Worm (Caenorhabditis elegans) whole organism, midembryonic: ENCODE measurements around the gene F35E12.10.

Experiments
- T22C8.4 ChIP-seq: fragments of 200-800 bp; sonication (Bioruptor generic); IDR thresholded peaks from 2 replicates; pipeline ENCODE4 v1.3.6; 2022; ENCODE audit warnings: missing genetic modification characterization, missing compliant biosample characterization
- cog-1 ChIP-seq: sonication (generic microtip); optimal IDR thresholded peaks from 2 replicates; lab custom pipeline; 2016; ENCODE audit warnings: missing genetic modification characterization, missing compliant biosample characterization
- flt-1 ChIP-seq: fragments of 200-800 bp; sonication (Bioruptor generic); IDR thresholded peaks from 2 replicates; pipeline ENCODE4 v1.3.6; 2022; ENCODE audit warnings: missing genetic modification characterization, missing compliant biosample characterization
- klf-2 ChIP-seq: fragments of 200-800 bp; sonication (Bioruptor generic); conservative IDR thresholded peaks from 2 replicates; pipeline ENCODE4 v1.3.6; 2022; ENCODE audit warnings: missing genetic modification reagents, missing genetic modification characterization, missing compliant biosample characterization
- med-1 ChIP-seq: sonication (generic microtip); optimal IDR thresholded peaks from 2 replicates; lab custom pipeline; 2017; ENCODE audit warnings: missing genetic modification characterization, mild to moderate bottlenecking, missing compliant biosample characterization, antibody characterized with exemption, missing genetic modification reagents; ENCODE audit not compliant: insufficient read depth
- ref-1 ChIP-seq: fragments of 200-800 bp; sonication (Bioruptor generic); conservative IDR thresholded peaks from 2 replicates; pipeline ENCODE4 v1.3.6; 2022; ENCODE audit warnings: missing genetic modification reagents, missing genetic modification characterization, missing compliant biosample characterization
- tab-1 ChIP-seq: fragments of 200-800 bp; sonication (Bioruptor generic); IDR thresholded peaks from 2 replicates; pipeline ENCODE4 v1.3.6; 2022; ENCODE audit warnings: missing genetic modification characterization, missing compliant biosample characterization
- ztf-23 ChIP-seq: fragments of 200-800 bp; sonication (Bioruptor generic); IDR thresholded peaks from 2 replicates; pipeline ENCODE4 v1.3.6; 2022; ENCODE audit warnings: missing genetic modification reagents, missing genetic modification characterization, missing compliant biosample characterization

DNA sequence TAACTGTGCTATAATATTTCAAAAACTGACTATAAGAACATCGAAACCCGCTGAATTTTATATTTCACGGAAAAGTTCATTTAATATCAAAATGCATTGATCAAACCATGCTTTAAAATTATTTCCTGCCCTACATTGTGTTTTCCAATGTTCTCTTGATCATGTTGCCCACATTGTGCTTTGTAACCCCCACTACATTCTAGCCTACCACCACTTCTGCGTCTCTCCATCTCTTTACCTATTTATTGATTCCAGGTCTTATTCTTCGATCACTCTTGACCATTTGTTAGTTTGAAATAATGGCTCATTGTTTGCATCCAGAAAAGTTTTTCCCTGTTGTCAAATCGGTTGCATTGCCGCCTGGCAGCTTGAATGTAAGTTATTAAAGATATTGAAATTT lies 33.6 kb upstream of the F35E12.10 start, which contains the start of gene decr-1.1:
- no peak for TF ChIP-seq ztf-23 (GFP tag; lab: Robert Waterston, UW)
- no peak for TF ChIP-seq tab-1 (GFP tag; lab: Robert Waterston, UW)
- TF ChIP-seq cog-1 (tag; lab: Kevin White, UChicago) = no peak
- TF ChIP-seq flt-1 (GFP tag; lab: Robert Waterston, UW) = no peak
- no peak for TF ChIP-seq med-1 (GFP tag; lab: Kevin White, UChicago)
- TF ChIP-seq ref-1 (GFP tag; lab: Robert Waterston, UW) = no peak
- TF ChIP-seq T22C8.4 = no peak
- TF ChIP-seq klf-2 (GFP tag; lab: Robert Waterston, UW) = no peak
